Worm (Caenorhabditis elegans) whole organism, early embryonic: ENCODE data around the gene Y45F10D.14.

ENCODE experiments used
- aly-1 ChIP-seq: sonication (generic microtip); optimal IDR thresholded peaks from 2 replicates; lab custom pipeline; 2016; ENCODE audit warnings: missing genetic modification characterization, missing compliant biosample characterization
- ama-1 ChIP-seq: fragments of 150-350 bp; optimal IDR thresholded peaks from 2 replicates; lab custom pipeline; 2014
- hmbx-1 ChIP-seq: sonication (generic microtip); optimal IDR thresholded peaks from 2 replicates; lab custom pipeline; 2016; ENCODE audit warnings: mild to moderate bottlenecking, missing genetic modification characterization, missing compliant biosample characterization
- hnd-1 ChIP-seq: sonication (generic microtip); optimal IDR thresholded peaks from 2 replicates; lab custom pipeline; 2016; ENCODE audit warnings: missing genetic modification characterization, missing compliant biosample characterization
- pes-1 ChIP-seq: fragments of 200-800 bp; sonication (Bioruptor generic); IDR thresholded peaks from 2 replicates; pipeline ENCODE4 v1.3.6; 2022; ENCODE audit warnings: missing genetic modification reagents, missing genetic modification characterization, missing compliant biosample characterization
- tbx-37 ChIP-seq: fragments of 200-800 bp; sonication (Bioruptor generic); conservative IDR thresholded peaks from 2 replicates; pipeline ENCODE4 v1.3.6; 2022; ENCODE audit warnings: missing genetic modification reagents, missing genetic modification characterization, missing compliant biosample characterization
- tra-4 ChIP-seq: sonication (generic microtip); optimal IDR thresholded peaks from 2 replicates; lab custom pipeline; 2017; ENCODE audit warnings: missing genetic modification characterization, missing compliant biosample characterization

ce11 chrIV:13788652-13789051 is 19.0 kb downstream of the Y45F10D.14 start, which contains the start of the genes sas-6 and Y45F10D.7:
- TF ChIP-seq tbx-37, result no peak
- no peak for TF ChIP-seq ama-1 (lab: Kevin White, UChicago)
- no peak for TF ChIP-seq hnd-1 (tag; lab: Kevin White, UChicago)
- no peak for TF ChIP-seq aly-1
- TF ChIP-seq pes-1 (GFP tag; lab: Robert Waterston, UW), result 0 out of 2 replicates have a peak, but pooled peaks have one; percentile 47
- no peak for TF ChIP-seq hmbx-1 (tag; lab: Kevin White, UChicago)
- no peak for TF ChIP-seq tra-4 (tag; lab: Kevin White, UChicago)
